Worm (Caenorhabditis elegans): ENCODE results near the gene R05D8.9.

R05D8.9 gene

ce11 chrV:2767465-2767864, at the start of gene R05D8.9:
Gene R05D8.9, minus strand, starts transcription at chrV:2767565.
- TF ChIP-seq W03F9.2 (tag; optimal IDR thresholded peaks at IDR 0.05): no peak
- no peak for TF ChIP-seq him-1 (tag; optimal IDR thresholded peaks at IDR 0.05)
- no peak for TF ChIP-seq dao-5 (tag; optimal IDR thresholded peaks at IDR 0.05)

DNA sequence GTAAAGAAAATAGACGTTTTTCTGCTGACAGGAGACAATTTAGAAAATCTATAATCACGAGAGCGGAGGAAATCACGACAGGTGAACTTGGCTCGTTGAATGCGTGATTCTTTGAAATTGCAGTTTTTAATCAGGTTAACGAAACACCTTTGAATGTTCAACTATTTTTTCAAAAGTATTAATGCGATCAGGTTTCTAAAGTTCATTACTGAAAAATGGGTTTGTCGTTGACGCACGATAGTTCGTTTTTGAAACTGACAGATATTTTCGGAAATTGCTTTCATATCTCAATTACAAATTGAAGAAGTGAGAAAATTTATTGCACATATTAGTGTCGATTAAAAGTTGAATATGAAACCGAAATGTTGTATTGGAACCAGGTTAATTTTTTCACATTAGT, 48.6 kb upstream of the R05D8.9 start, which contains the start of gene F54E2.5:
TSS of gene F54E2.5 (minus strand) at position 101 of the 400 bp plus-strand sequence.
- TF ChIP-seq dao-5 (tag; optimal IDR thresholded peaks at IDR 0.05) (no peak), W03F9.2 (tag; optimal IDR thresholded peaks at IDR 0.05) (no peak), him-1 (tag; optimal IDR thresholded peaks at IDR 0.05) (no peak)

DNA sequence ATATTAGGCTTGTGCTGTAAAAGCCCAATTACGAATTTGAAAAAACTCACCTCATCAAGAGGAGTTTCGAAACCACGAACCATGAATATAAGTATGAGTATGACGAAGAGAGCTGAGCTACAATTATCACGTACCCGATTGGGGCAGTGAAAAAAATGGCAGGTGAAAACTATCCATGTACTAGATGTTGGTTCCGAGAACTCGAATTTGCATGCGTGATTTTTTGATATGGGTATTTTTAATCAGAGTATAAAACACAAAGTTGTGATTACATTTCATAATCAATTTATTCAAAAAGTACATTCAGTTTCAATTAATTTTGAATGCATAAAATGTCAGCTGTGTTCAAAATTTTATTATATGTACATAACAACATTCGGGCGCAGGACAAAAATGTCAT, 46.5 kb upstream of the R05D8.9 start, which contains the start of gene F54E2.9:
TSS of gene F54E2.9 (minus strand) at position 132 of the 400 bp plus-strand sequence.
- TF ChIP-seq dao-5 (tag; optimal IDR thresholded peaks at IDR 0.05) (no peak), W03F9.2 (tag; optimal IDR thresholded peaks at IDR 0.05) (no peak), him-1 (tag; optimal IDR thresholded peaks at IDR 0.05) (no peak)

DNA sequence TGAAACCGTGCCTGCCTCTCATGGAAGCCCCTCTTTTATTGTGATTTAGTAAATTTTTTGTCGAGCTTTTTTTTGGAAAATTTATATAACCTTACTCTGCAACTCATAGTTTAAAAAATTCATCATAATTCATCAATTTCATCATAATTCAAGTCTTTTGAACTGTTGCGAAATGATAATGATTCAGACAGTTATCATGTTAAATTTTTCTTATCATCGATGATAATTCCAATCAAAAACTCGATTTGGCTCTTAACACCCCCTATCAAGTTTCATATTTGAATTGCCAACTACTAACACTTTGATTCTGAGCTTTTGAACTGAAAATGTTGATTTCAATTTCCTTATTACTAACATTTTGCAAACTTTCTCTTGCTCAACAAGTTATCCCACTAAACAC, 42.8 kb upstream of the R05D8.9 start, which contains the start of gene F54E2.1:
TSS of gene F54E2.1 (plus strand) at position 235 of the 400 bp plus-strand sequence.
- TF ChIP-seq dao-5 (tag; optimal IDR thresholded peaks at IDR 0.05) (no peak), him-1 (tag; optimal IDR thresholded peaks at IDR 0.05) (no peak), W03F9.2 (tag; optimal IDR thresholded peaks at IDR 0.05) (no peak)

DNA sequence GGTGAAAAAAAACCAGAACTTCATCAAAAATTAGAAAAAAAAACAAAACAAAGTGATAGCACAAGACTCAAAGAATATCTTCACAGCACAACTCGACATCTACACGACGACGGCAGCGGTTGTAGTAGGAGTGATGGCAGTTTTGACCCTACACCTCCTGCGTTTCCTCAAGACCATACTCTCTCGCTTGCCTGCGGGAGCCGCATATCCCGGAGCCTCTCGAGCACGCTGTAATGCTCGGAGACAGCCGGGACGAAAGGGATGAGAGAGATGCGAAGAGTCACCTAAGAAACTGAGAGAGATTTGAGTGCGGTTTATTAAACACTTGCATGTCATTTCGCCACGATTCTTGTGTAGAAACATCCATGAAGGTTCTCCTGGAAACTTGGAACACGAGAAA, 42.1 kb upstream of the R05D8.9 start:
- TF ChIP-seq dao-5 (tag; optimal IDR thresholded peaks at IDR 0.05) (no peak), W03F9.2 (tag; optimal IDR thresholded peaks at IDR 0.05) (no peak)

DNA sequence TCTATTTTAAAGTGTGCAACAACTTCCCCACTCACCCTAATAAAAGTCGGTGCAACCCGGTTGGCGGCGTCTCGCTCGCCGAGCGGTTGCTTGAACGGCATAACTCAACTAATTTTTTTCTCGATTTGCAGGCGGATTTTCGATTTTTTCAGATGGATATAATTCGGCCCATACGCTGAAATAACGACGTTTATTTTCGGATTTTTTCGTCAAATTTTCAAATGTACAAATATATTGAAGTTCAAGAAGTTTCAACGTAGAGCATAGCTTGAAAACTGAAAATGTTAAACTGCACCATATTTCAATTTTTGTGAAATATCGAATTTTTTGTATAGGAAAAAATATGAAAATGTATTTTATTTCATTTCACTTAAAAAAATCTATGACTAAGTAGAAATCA, 40.4 kb upstream of the R05D8.9 start, which contains the start of gene ketn-1:
TSS of gene ketn-1 (minus strand) at position 101 of the 400 bp plus-strand sequence.
- TF ChIP-seq him-1 (tag; optimal IDR thresholded peaks at IDR 0.05) (no peak), dao-5 (tag; optimal IDR thresholded peaks at IDR 0.05) (no peak), W03F9.2 (tag; optimal IDR thresholded peaks at IDR 0.05) (no peak)

DNA sequence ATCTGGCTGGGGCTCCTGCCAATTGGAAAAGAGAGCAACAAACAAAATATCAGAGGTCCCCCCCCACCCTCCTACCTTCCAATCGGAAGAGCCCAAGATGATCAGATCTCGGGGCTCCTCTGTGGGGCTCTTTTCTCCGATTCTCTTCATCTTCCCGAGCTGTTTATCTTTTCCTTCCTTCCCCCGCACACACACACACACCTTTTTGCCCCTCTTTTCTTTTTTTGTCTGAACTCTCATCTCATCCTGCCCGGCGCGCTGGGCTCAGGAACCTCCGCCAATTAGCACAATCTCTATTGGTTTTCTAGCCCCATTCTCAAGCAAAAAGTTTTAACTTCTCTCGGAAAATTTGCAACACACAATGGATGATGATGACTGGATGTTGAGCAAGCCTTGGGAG, 35.9 kb upstream of the R05D8.9 start:
- TF ChIP-seq him-1 (tag; optimal IDR thresholded peaks at IDR 0.05) (no peak), W03F9.2 (tag; optimal IDR thresholded peaks at IDR 0.05) (no peak), dao-5 (tag; optimal IDR thresholded peaks at IDR 0.05) (no peak)

- no peak for TF ChIP-seq dao-5 (tag; optimal IDR thresholded peaks at IDR 0.05)
- no peak for TF ChIP-seq W03F9.2 (tag; optimal IDR thresholded peaks at IDR 0.05)
- no peak for TF ChIP-seq him-1 (tag; optimal IDR thresholded peaks at IDR 0.05)
Measured at ce11 chrV:2801955-2802354, 34.6 kb upstream of the R05D8.9 start.

DNA sequence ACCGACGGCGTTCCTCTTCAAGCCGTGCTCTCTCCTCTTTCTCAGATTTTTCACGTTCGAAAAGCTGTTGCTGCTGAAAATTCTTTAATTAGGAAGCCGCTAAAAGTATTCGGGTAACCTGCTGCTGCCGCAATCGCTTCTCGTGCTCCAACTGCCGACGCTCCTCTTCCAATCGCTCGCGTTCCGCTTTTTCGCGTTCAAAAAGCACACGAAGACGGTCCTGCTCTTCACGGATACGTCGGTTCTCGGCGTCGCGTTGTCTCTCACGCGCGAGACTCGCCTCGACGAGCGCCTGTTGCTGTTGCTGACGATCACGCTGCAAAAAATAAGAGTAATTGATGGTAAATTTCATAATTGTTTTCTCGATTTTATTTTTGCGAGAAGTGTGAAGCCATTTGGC, 33.3 kb upstream of the R05D8.9 start:
- TF ChIP-seq him-1 (tag; optimal IDR thresholded peaks at IDR 0.05): no peak
- TF ChIP-seq dao-5 (tag; optimal IDR thresholded peaks at IDR 0.05): no peak
- TF ChIP-seq W03F9.2 (tag; optimal IDR thresholded peaks at IDR 0.05): no peak

- no peak for TF ChIP-seq dao-5 (tag; optimal IDR thresholded peaks at IDR 0.05)
- no peak for TF ChIP-seq W03F9.2 (tag; optimal IDR thresholded peaks at IDR 0.05)
- TF ChIP-seq him-1 (tag; optimal IDR thresholded peaks at IDR 0.05): no peak
Measured at ce11 chrV:2799172-2799869, 32.0 kb upstream of the R05D8.9 start.

ce11 chrV:2795998-2796397, 28.6 kb upstream of the R05D8.9 start, which contains the start of gene F54E2.2:
Gene F54E2.2, plus strand, starts transcription at chrV:2796298.
- no peak for TF ChIP-seq dao-5 (tag; optimal IDR thresholded peaks at IDR 0.05)
- TF ChIP-seq W03F9.2 (tag; optimal IDR thresholded peaks at IDR 0.05): no peak
- no peak for TF ChIP-seq him-1 (tag; optimal IDR thresholded peaks at IDR 0.05)

DNA sequence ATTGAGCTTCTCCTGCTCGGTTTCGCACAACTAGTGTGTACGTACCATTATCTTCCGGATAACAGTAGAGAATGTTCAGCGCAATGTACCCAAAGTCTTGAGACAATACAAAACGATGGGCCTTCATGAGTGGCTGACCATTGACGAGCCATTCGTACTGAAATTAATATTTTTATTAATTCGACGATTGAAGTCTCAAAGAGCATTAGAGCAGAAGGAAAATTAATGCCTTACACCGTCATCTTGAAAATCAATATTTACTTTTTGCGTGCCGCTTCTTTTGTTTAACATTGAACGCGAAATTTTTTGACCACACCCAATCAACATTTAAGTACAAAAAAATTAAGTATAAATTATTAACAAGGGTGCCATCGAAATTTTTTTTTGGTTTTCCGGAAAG, 25.6 kb upstream of the R05D8.9 start:
- no peak for TF ChIP-seq him-1 (tag; optimal IDR thresholded peaks at IDR 0.05)
- TF ChIP-seq dao-5 (tag; optimal IDR thresholded peaks at IDR 0.05): no peak
- TF ChIP-seq W03F9.2 (tag; optimal IDR thresholded peaks at IDR 0.05): no peak

- no peak for TF ChIP-seq him-1 (tag; optimal IDR thresholded peaks at IDR 0.05)
- TF ChIP-seq dao-5 (tag; optimal IDR thresholded peaks at IDR 0.05): no peak
- no peak for TF ChIP-seq W03F9.2 (tag; optimal IDR thresholded peaks at IDR 0.05)
Measured at ce11 chrV:2780786-2781185, 13.4 kb upstream of the R05D8.9 start, which contains the start of gene R05D8.11. Gene R05D8.11, minus strand, starts transcription at chrV:2780886.

ce11 chrV:2774042-2774441, 6.7 kb upstream of the R05D8.9 start, which contains the start of gene srj-18:
Gene srj-18, plus strand, starts transcription at chrV:2774342.
- no peak for TF ChIP-seq him-1 (tag; optimal IDR thresholded peaks at IDR 0.05)
- no peak for TF ChIP-seq W03F9.2 (tag; optimal IDR thresholded peaks at IDR 0.05)
- no peak for TF ChIP-seq dao-5 (tag; optimal IDR thresholded peaks at IDR 0.05)

All from whole organism, L4/young adult.